Worm (Caenorhabditis elegans): Measurements from ENCODE around the gene fbxa-105.

ce11 chrV:7403501-7403900, 11.7 kb upstream of the fbxa-105 start:
- TF ChIP-seq tbx-2 (tag; optimal IDR thresholded peaks at IDR 0.05) = no peak
- TF ChIP-seq hlh-30 (tag; optimal IDR thresholded peaks at IDR 0.05; ENCODE audit: insufficient read depth) = no peak
- TF ChIP-seq unc-55 (GFP tag; optimal IDR thresholded peaks at IDR 0.05) = no peak
- no peak for TF ChIP-seq dmd-4 (tag; optimal IDR thresholded peaks at IDR 0.05; ENCODE audit: borderline replicate concordance)
- no peak for TF ChIP-seq Y22D7AL.16 (tag; optimal IDR thresholded peaks at IDR 0.05)
- no peak for TF ChIP-seq fkh-6 (tag; optimal IDR thresholded peaks at IDR 0.05)
- TF ChIP-seq K02D7.2 (tag; optimal IDR thresholded peaks at IDR 0.05) = no peak
- no peak for TF ChIP-seq ceh-19 (GFP tag; optimal IDR thresholded peaks at IDR 0.05)
- TF ChIP-seq nfya-1 (tag; optimal IDR thresholded peaks at IDR 0.05) = no peak
